Worm (Caenorhabditis elegans) whole organism, L2 larva: ENCODE measurements around the gene T25B2.1.

Experiments used
- C34F6.9 ChIP-seq: fragments of 150-350 bp; optimal IDR thresholded peaks from 2 replicates; lab custom pipeline; 2014; ENCODE audit warnings: missing biosample characterization, missing genetic modification characterization
- F13H6.1 ChIP-seq: sonication (generic microtip); optimal IDR thresholded peaks from 2 replicates; lab custom pipeline; 2016; ENCODE audit warnings: missing genetic modification characterization, missing compliant biosample characterization
- Y55F3AM.14 ChIP-seq: fragments of 200-800 bp; sonication (Bioruptor generic); optimal IDR thresholded peaks from 2 replicates; lab custom pipeline; 2018; ENCODE audit warnings: mild to moderate bottlenecking, missing genetic modification characterization, missing compliant biosample characterization
- ZK546.5 ChIP-seq: sonication (generic microtip); optimal IDR thresholded peaks from 2 replicates; lab custom pipeline; 2017; ENCODE audit warnings: missing biosample characterization, missing genetic modification characterization
- alr-1 ChIP-seq: fragments of 150-350 bp; optimal IDR thresholded peaks from 2 replicates; lab custom pipeline; 2014; ENCODE audit warnings: missing biosample characterization, missing genetic modification characterization
- aly-2 ChIP-seq: fragments of 150-350 bp; optimal IDR thresholded peaks from 2 replicates; lab custom pipeline; 2014; ENCODE audit warnings: missing biosample characterization, missing genetic modification characterization
- ama-1 ChIP-seq: fragments of 150-350 bp; optimal IDR thresholded peaks from 2 replicates; lab custom pipeline; 2018; ENCODE audit warnings: inconsistent platforms
- ceh-16 ChIP-seq: fragments of 150-350 bp; optimal IDR thresholded peaks from 2 replicates; lab custom pipeline; 2014; ENCODE audit warnings: missing biosample characterization, missing genetic modification characterization
- ceh-82 ChIP-seq: fragments of 150-350 bp; optimal IDR thresholded peaks from 2 replicates; lab custom pipeline; 2014; ENCODE audit warnings: missing biosample characterization, missing genetic modification characterization
- crh-2 ChIP-seq: sonication (generic microtip); optimal IDR thresholded peaks from 2 replicates; lab custom pipeline; 2017; ENCODE audit warnings: missing biosample characterization, missing genetic modification characterization
- dmd-4 ChIP-seq: sonication (generic microtip); optimal IDR thresholded peaks from 2 replicates; lab custom pipeline; 2017; ENCODE audit warnings: missing biosample characterization, missing genetic modification characterization
- egl-27 ChIP-seq: sonication (generic microtip); optimal IDR thresholded peaks from 3 replicates; lab custom pipeline; 2017; ENCODE audit warnings: missing biosample characterization, missing genetic modification reagents, missing genetic modification characterization
- elt-1 ChIP-seq: fragments of 150-350 bp; optimal IDR thresholded peaks from 2 replicates; lab custom pipeline; 2014; ENCODE audit warnings: missing biosample characterization, missing genetic modification characterization
- fos-1 ChIP-seq: fragments of 150-350 bp; optimal IDR thresholded peaks from 2 replicates; lab custom pipeline; 2014; ENCODE audit warnings: missing biosample characterization, missing genetic modification characterization
- gmeb-1 ChIP-seq: fragments of 150-350 bp; optimal IDR thresholded peaks from 2 replicates; lab custom pipeline; 2014; ENCODE audit warnings: missing biosample characterization, missing genetic modification characterization
- lin-13 ChIP-seq: fragments of 150-350 bp; optimal IDR thresholded peaks from 2 replicates; lab custom pipeline; 2014; ENCODE audit warnings: missing biosample characterization, missing genetic modification reagents, missing genetic modification characterization
- lin-39 ChIP-seq: fragments of 150-350 bp; optimal IDR thresholded peaks from 2 replicates; lab custom pipeline; 2014; ENCODE audit warnings: missing biosample characterization, missing genetic modification reagents, missing genetic modification characterization
- lsy-2 ChIP-seq, 2 experiments: fragments of 150-350 bp in 1 of 2; sonication (generic microtip) in 1 of 2; optimal IDR thresholded peaks; 2 replicates each; lab custom pipeline; 2014 to 2017; ENCODE audit warnings: missing biosample characterization in 2 of 2, missing genetic modification characterization in 2 of 2
- mab-5 ChIP-seq: fragments of 150-350 bp; optimal IDR thresholded peaks from 2 replicates; lab custom pipeline; 2014; ENCODE audit warnings: missing biosample characterization, missing genetic modification characterization
- mbf-1 ChIP-seq: sonication (generic microtip); optimal IDR thresholded peaks from 2 replicates; lab custom pipeline; 2017; ENCODE audit warnings: missing biosample characterization, missing genetic modification characterization
- mdl-1 ChIP-seq, 2 experiments: fragments of 150-350 bp in 1 of 2; sonication (generic microtip) in 1 of 2; optimal IDR thresholded peaks; 2 replicates each; lab custom pipeline; 2017; ENCODE audit warnings: missing biosample characterization in 2 of 2, missing genetic modification characterization in 2 of 2
- nhr-10 ChIP-seq: sonication (generic microtip); optimal IDR thresholded peaks from 2 replicates; lab custom pipeline; 2017; ENCODE audit warnings: missing biosample characterization, missing genetic modification characterization
- nhr-11 ChIP-seq: fragments of 150-350 bp; optimal IDR thresholded peaks from 2 replicates; lab custom pipeline; 2014; ENCODE audit warnings: missing biosample characterization, missing genetic modification characterization
- nhr-12 ChIP-seq: fragments of 150-350 bp; optimal IDR thresholded peaks from 2 replicates; lab custom pipeline; 2014; ENCODE audit warnings: missing biosample characterization, missing genetic modification characterization
- nhr-129 ChIP-seq: fragments of 150-350 bp; optimal IDR thresholded peaks from 2 replicates; lab custom pipeline; 2014; ENCODE audit warnings: missing biosample characterization, missing genetic modification characterization
- nhr-21 ChIP-seq: fragments of 150-350 bp; optimal IDR thresholded peaks from 2 replicates; lab custom pipeline; 2014; ENCODE audit warnings: missing biosample characterization, missing genetic modification characterization
- nhr-23 ChIP-seq: fragments of 150-350 bp; optimal IDR thresholded peaks from 2 replicates; lab custom pipeline; 2014; ENCODE audit warnings: missing biosample characterization, missing genetic modification reagents, missing genetic modification characterization
- nhr-237 ChIP-seq: fragments of 150-350 bp; optimal IDR thresholded peaks from 2 replicates; lab custom pipeline; 2014; ENCODE audit warnings: missing biosample characterization, missing genetic modification characterization
- nhr-6 ChIP-seq: fragments of 150-350 bp; optimal IDR thresholded peaks from 2 replicates; lab custom pipeline; 2014; ENCODE audit warnings: missing biosample characterization, missing genetic modification characterization
- nhr-77 ChIP-seq: fragments of 150-350 bp; optimal IDR thresholded peaks from 2 replicates; lab custom pipeline; 2014; ENCODE audit warnings: missing biosample characterization, missing genetic modification characterization
- peb-1 ChIP-seq: fragments of 150-350 bp; optimal IDR thresholded peaks from 2 replicates; lab custom pipeline; 2014; ENCODE audit warnings: missing biosample characterization, missing genetic modification characterization
- sem-4 ChIP-seq: fragments of 150-350 bp; optimal IDR thresholded peaks from 2 replicates; lab custom pipeline; 2014; ENCODE audit warnings: missing biosample characterization, missing genetic modification reagents, missing genetic modification characterization
- skn-1 ChIP-seq: sonication (generic microtip); optimal IDR thresholded peaks from 2 replicates; lab custom pipeline; 2017; ENCODE audit warnings: missing biosample characterization, missing genetic modification characterization
- sma-3 ChIP-seq: sonication (generic microtip); optimal IDR thresholded peaks from 2 replicates; lab custom pipeline; 2016; ENCODE audit warnings: missing genetic modification reagents, missing genetic modification characterization, missing compliant biosample characterization
- sma-9 ChIP-seq, 2 experiments: fragments of 150-350 bp in 1 of 2; sonication (generic microtip) in 1 of 2; optimal IDR thresholded peaks; 2 replicates each; lab custom pipeline; 2014 to 2016; ENCODE audit warnings: missing genetic modification characterization in 2 of 2, mild to moderate bottlenecking in 1 of 2, missing biosample characterization in 1 of 2, missing compliant biosample characterization in 1 of 2, missing genetic modification reagents in 1 of 2, moderate library complexity in 1 of 2
- snpc-4 ChIP-seq: fragments of 150-350 bp; optimal IDR thresholded peaks from 2 replicates; lab custom pipeline; 2014; ENCODE audit warnings: missing biosample characterization, missing genetic modification characterization
- unc-55 ChIP-seq: fragments of 150-350 bp; sonication (generic microtip); optimal IDR thresholded peaks from 3 replicates; lab custom pipeline; 2014; ENCODE audit warnings: missing biosample characterization, missing genetic modification reagents, missing genetic modification characterization
- unc-62 ChIP-seq: fragments of 150-350 bp; optimal IDR thresholded peaks from 2 replicates; lab custom pipeline; 2014; ENCODE audit warnings: missing biosample characterization, missing genetic modification reagents, missing genetic modification characterization
- zag-1 ChIP-seq: fragments of 150-350 bp; optimal IDR thresholded peaks from 2 replicates; lab custom pipeline; 2014; ENCODE audit warnings: missing biosample characterization, missing genetic modification characterization
- ztf-1 ChIP-seq: fragments of 200-800 bp; sonication (Bioruptor generic); conservative IDR thresholded peaks from 2 replicates; pipeline ENCODE4 v1.3.6; 2022; ENCODE audit warnings: missing genetic modification characterization, missing compliant biosample characterization
- ztf-4 ChIP-seq: fragments of 150-350 bp; optimal IDR thresholded peaks from 2 replicates; lab custom pipeline; 2014; ENCODE audit warnings: missing biosample characterization, missing genetic modification characterization

Gene T25B2.1

ce11 chrX:6128773-6129172 is 45.0 kb upstream of the T25B2.1 start:
- TF ChIP-seq sma-9 (GFP tag; optimal IDR thresholded peaks at IDR 0.05; lab: Kevin White, UChicago) (peak; percentile 10), sma-9 (tag; optimal IDR thresholded peaks at IDR 0.05; lab: Kevin White, UChicago) (no peak), ceh-16 (tag; lab: Kevin White, UChicago) (no peak), lin-13 (GFP tag; lab: Kevin White, UChicago) (no peak), gmeb-1 (no peak), mdl-1 (tag; optimal IDR thresholded peaks at IDR 0.05; lab: Kevin White, UChicago) (no peak)

- peak; percentile 27 for TF ChIP-seq F13H6.1 (tag; lab: Kevin White, UChicago)
- no peak for TF ChIP-seq gmeb-1
- no peak for TF ChIP-seq elt-1 (tag; lab: Kevin White, UChicago)
- TF ChIP-seq dmd-4 (tag; lab: Kevin White, UChicago): no peak
- peak; percentile 62 for TF ChIP-seq fos-1
- TF ChIP-seq sma-9 (GFP tag; optimal IDR thresholded peaks at IDR 0.05; lab: Kevin White, UChicago): peak; percentile 29
- no peak for TF ChIP-seq sma-9 (tag; optimal IDR thresholded peaks at IDR 0.05; lab: Kevin White, UChicago)
- TF ChIP-seq crh-2 (tag; lab: Kevin White, UChicago): peak; percentile 55
These were observed 44.5 kb upstream of the T25B2.1 start for ce11 chrX:6129277-6129676.

ce11 chrX:6134423-6134822 is 39.3 kb upstream of the T25B2.1 start:
- TF ChIP-seq nhr-23: no peak
- no peak for TF ChIP-seq snpc-4 (tag; lab: Kevin White, UChicago)
- TF ChIP-seq peb-1 (tag; lab: Kevin White, UChicago): no peak
- no peak for TF ChIP-seq skn-1 (tag; lab: Kevin White, UChicago)
- no peak for TF ChIP-seq sem-4
- TF ChIP-seq lsy-2 (tag; optimal IDR thresholded peaks at IDR 0.05; lab: Kevin White, UChicago): no peak
- TF ChIP-seq aly-2 (tag; lab: Kevin White, UChicago): no peak
- TF ChIP-seq gmeb-1: no peak
- TF ChIP-seq dmd-4 (tag; lab: Kevin White, UChicago): no peak
- TF ChIP-seq mbf-1 (tag; lab: Kevin White, UChicago): no peak
- TF ChIP-seq F13H6.1 (tag; lab: Kevin White, UChicago): peak; percentile 59
- peak in 1 of 2 experiments; percentile 6 for TF ChIP-seq mdl-1 (tag; optimal IDR thresholded peaks at IDR 0.05; lab: Kevin White, UChicago)
- TF ChIP-seq ztf-1 (GFP tag; lab: Robert Waterston, UW): no peak
- no peak for TF ChIP-seq ama-1 (lab: Kevin White, UChicago)
- TF ChIP-seq unc-55 (GFP tag; lab: Kevin White, UChicago): peak; percentile 38
- no peak for TF ChIP-seq nhr-10 (tag; lab: Kevin White, UChicago)
- no peak for TF ChIP-seq sma-3 (GFP tag; lab: Kevin White, UChicago)
- no peak for TF ChIP-seq lin-39 (tag; lab: Kevin White, UChicago)
- TF ChIP-seq nhr-11 (tag; lab: Kevin White, UChicago): no peak
- TF ChIP-seq C34F6.9 (tag; lab: Kevin White, UChicago): no peak
- TF ChIP-seq nhr-77 (tag; lab: Kevin White, UChicago): no peak
- no peak for TF ChIP-seq ceh-16 (tag; lab: Kevin White, UChicago)
- peak; percentile 8 for TF ChIP-seq crh-2 (tag; lab: Kevin White, UChicago)
- peak; percentile 1 for TF ChIP-seq lin-13 (GFP tag; lab: Kevin White, UChicago)
- no peak for TF ChIP-seq ZK546.5
- TF ChIP-seq alr-1 (tag; lab: Kevin White, UChicago): no peak
- TF ChIP-seq mab-5 (tag; lab: Kevin White, UChicago): peak; percentile 7
- TF ChIP-seq Y55F3AM.14 (GFP tag; lab: Kevin White, UChicago): peak; percentile 58
- TF ChIP-seq ceh-82 (tag; lab: Kevin White, UChicago): no peak
- TF ChIP-seq zag-1: peak; percentile 64
- TF ChIP-seq unc-62 (GFP tag; lab: Kevin White, UChicago): no peak
- TF ChIP-seq egl-27 (tag; lab: Kevin White, UChicago): no peak
- TF ChIP-seq ztf-4: no peak
- no peak for TF ChIP-seq nhr-12 (tag; lab: Kevin White, UChicago)
- TF ChIP-seq nhr-21: no peak
- TF ChIP-seq nhr-237: no peak
- TF ChIP-seq nhr-6: no peak
- no peak for TF ChIP-seq nhr-129 (tag; lab: Kevin White, UChicago)
